Worm (Caenorhabditis elegans) whole organism, young adult: ENCODE measurements around the gene cyc-2.1.
A peak's percentile ranks its signal among the peaks of the same experiment; 100 is the strongest.

Experiments used
- B0261.1 ChIP-seq: sonication (generic microtip); optimal IDR thresholded peaks from 2 replicates; lab custom pipeline; 2016; ENCODE audit warnings: mild to moderate bottlenecking, missing genetic modification characterization, moderate library complexity, missing compliant biosample characterization
- C17E4.6 ChIP-seq: fragments of 200-800 bp; sonication (Bioruptor generic); IDR thresholded peaks from 2 replicates; pipeline ENCODE4 v1.3.6; 2022; ENCODE audit warnings: missing genetic modification reagents, missing genetic modification characterization, missing compliant biosample characterization
- D2030.7 ChIP-seq: fragments of 200-800 bp; sonication (Bioruptor generic); IDR thresholded peaks from 2 replicates; pipeline ENCODE4 v1.3.6; 2022; ENCODE audit warnings: missing genetic modification reagents, missing genetic modification characterization, missing compliant biosample characterization
- F37B4.10 ChIP-seq: fragments of 200-800 bp; sonication (Bioruptor generic); IDR thresholded peaks from 2 replicates; pipeline ENCODE4 v1.3.6; 2022; ENCODE audit warnings: missing genetic modification characterization, missing compliant biosample characterization
- F57A8.1 ChIP-seq: fragments of 200-800 bp; sonication (Bioruptor generic); optimal IDR thresholded peaks from 2 replicates; lab custom pipeline; 2018; ENCODE audit warnings: mild to moderate bottlenecking, missing genetic modification characterization, moderate library complexity, missing compliant biosample characterization
- K12H6.12 ChIP-seq: fragments of 200-800 bp; sonication (Bioruptor generic); optimal IDR thresholded peaks from 2 replicates; lab custom pipeline; 2018; ENCODE audit warnings: mild to moderate bottlenecking, missing genetic modification characterization, missing compliant biosample characterization
- Y56A3A.18 ChIP-seq: fragments of 200-800 bp; sonication (Bioruptor generic); IDR thresholded peaks from 2 replicates; pipeline ENCODE4 v1.3.6; 2022; ENCODE audit warnings: missing genetic modification reagents, missing genetic modification characterization, missing compliant biosample characterization
- Y79H2A.3 ChIP-seq: fragments of 200-800 bp; sonication (Bioruptor generic); conservative IDR thresholded peaks from 2 replicates; pipeline ENCODE4 v1.3.6; 2022; ENCODE audit warnings: missing genetic modification reagents, missing genetic modification characterization, missing compliant biosample characterization
- ZK185.1 ChIP-seq: sonication (generic microtip); optimal IDR thresholded peaks from 2 replicates; lab custom pipeline; 2016; ENCODE audit warnings: mild to moderate bottlenecking, missing genetic modification characterization, missing compliant biosample characterization; ENCODE audit not compliant: poor library complexity, severe bottlenecking
- akir-1 ChIP-seq: fragments of 200-800 bp; sonication (Bioruptor generic); optimal IDR thresholded peaks from 2 replicates; lab custom pipeline; 2018; ENCODE audit warnings: mild to moderate bottlenecking, missing genetic modification characterization, moderate library complexity, missing compliant biosample characterization
- athp-1 ChIP-seq: sonication (generic microtip); optimal IDR thresholded peaks from 2 replicates; lab custom pipeline; 2017; ENCODE audit warnings: mild to moderate bottlenecking, missing genetic modification characterization, missing compliant biosample characterization
- attf-5 ChIP-seq: fragments of 200-800 bp; sonication (Bioruptor generic); optimal IDR thresholded peaks from 2 replicates; lab custom pipeline; 2018; ENCODE audit warnings: mild to moderate bottlenecking, missing genetic modification characterization, missing compliant biosample characterization
- bed-2 ChIP-seq: fragments of 200-800 bp; sonication (Bioruptor generic); IDR thresholded peaks from 2 replicates; pipeline ENCODE4 v1.3.6; 2022; ENCODE audit warnings: missing genetic modification reagents, missing genetic modification characterization, missing compliant biosample characterization
- ccch-3 ChIP-seq: fragments of 200-800 bp; sonication (Bioruptor generic); optimal IDR thresholded peaks from 2 replicates; lab custom pipeline; 2018; ENCODE audit warnings: mild to moderate bottlenecking, missing genetic modification characterization, missing compliant biosample characterization
- cebp-2 ChIP-seq: fragments of 200-800 bp; sonication (Bioruptor generic); IDR thresholded peaks from 2 replicates; pipeline ENCODE4 v1.3.6; 2022; ENCODE audit warnings: missing genetic modification characterization, missing compliant biosample characterization
- ceh-100 ChIP-seq: fragments of 200-800 bp; sonication (Bioruptor generic); IDR thresholded peaks from 2 replicates; pipeline ENCODE4 v1.3.6; 2022; ENCODE audit warnings: missing genetic modification reagents, missing genetic modification characterization, missing compliant biosample characterization
- ceh-79 ChIP-seq: sonication (generic microtip); optimal IDR thresholded peaks from 2 replicates; lab custom pipeline; 2017; ENCODE audit warnings: mild to moderate bottlenecking, missing genetic modification characterization, missing compliant biosample characterization
- ceh-91 ChIP-seq: fragments of 200-800 bp; sonication (Bioruptor generic); IDR thresholded peaks from 2 replicates; pipeline ENCODE4 v1.3.6; 2022; ENCODE audit warnings: missing genetic modification reagents, missing genetic modification characterization, missing compliant biosample characterization
- dox-1 ChIP-seq: fragments of 200-800 bp; sonication (Bioruptor generic); IDR thresholded peaks from 2 replicates; pipeline ENCODE4 v1.3.6; 2022; ENCODE audit warnings: missing genetic modification reagents, missing genetic modification characterization, missing compliant biosample characterization
- egrh-3 ChIP-seq: fragments of 200-800 bp; sonication (Bioruptor generic); IDR thresholded peaks from 2 replicates; pipeline ENCODE4 v1.3.6; 2022; ENCODE audit warnings: missing genetic modification reagents, missing genetic modification characterization, missing compliant biosample characterization
- ets-4 ChIP-seq: fragments of 200-800 bp; sonication (Bioruptor generic); optimal IDR thresholded peaks from 2 replicates; lab custom pipeline; 2018; ENCODE audit warnings: mild to moderate bottlenecking, missing genetic modification characterization, missing compliant biosample characterization
- gei-17 ChIP-seq: fragments of 200-800 bp; sonication (Bioruptor generic); optimal IDR thresholded peaks from 2 replicates; lab custom pipeline; 2018; ENCODE audit warnings: mild to moderate bottlenecking, missing genetic modification characterization, missing compliant biosample characterization
- him-1 ChIP-seq: sonication (generic microtip); optimal IDR thresholded peaks from 2 replicates; lab custom pipeline; 2016; ENCODE audit warnings: missing genotype, missing genetic modification reagents, missing genetic modification characterization, missing compliant biosample characterization
- hlh-26 ChIP-seq: fragments of 200-800 bp; sonication (Bioruptor generic); conservative IDR thresholded peaks from 2 replicates; pipeline ENCODE4 v1.3.6; 2022; ENCODE audit warnings: missing genetic modification reagents, missing genetic modification characterization, missing compliant biosample characterization
- hmg-1.2 ChIP-seq: fragments of 200-800 bp; sonication (Bioruptor generic); IDR thresholded peaks from 2 replicates; pipeline ENCODE4 v1.3.6; 2022; ENCODE audit warnings: missing genetic modification reagents, missing genetic modification characterization, missing compliant biosample characterization
- hmg-20 ChIP-seq: fragments of 200-800 bp; sonication (Bioruptor generic); IDR thresholded peaks from 2 replicates; pipeline ENCODE4 v1.3.6; 2022; ENCODE audit warnings: missing genetic modification reagents, missing genetic modification characterization, missing compliant biosample characterization
- let-607 ChIP-seq, 2 experiments: fragments of 200-800 bp in 1 of 2; sonication (Bioruptor generic) in 1 of 2; sonication (generic microtip) in 1 of 2; optimal IDR thresholded peaks; 2 replicates each; lab custom pipeline; 2016 to 2018; ENCODE audit warnings: mild to moderate bottlenecking in 2 of 2, missing compliant biosample characterization in 2 of 2, missing genetic modification characterization in 2 of 2, moderate library complexity in 2 of 2, missing genotype in 1 of 2
- lin-40 ChIP-seq: sonication (generic microtip); optimal IDR thresholded peaks from 2 replicates; lab custom pipeline; 2016; ENCODE audit warnings: missing genetic modification characterization, mild to moderate bottlenecking, missing compliant biosample characterization, missing genotype, missing genetic modification reagents
- lin-54 ChIP-seq: fragments of 200-800 bp; sonication (Bioruptor generic); optimal IDR thresholded peaks from 2 replicates; lab custom pipeline; 2018; ENCODE audit warnings: mild to moderate bottlenecking, missing genetic modification characterization, missing compliant biosample characterization
- lsl-1 ChIP-seq: fragments of 200-800 bp; sonication (Bioruptor generic); optimal IDR thresholded peaks from 2 replicates; lab custom pipeline; 2018; ENCODE audit warnings: mild to moderate bottlenecking, missing genetic modification characterization, moderate library complexity, missing compliant biosample characterization
- madf-3 ChIP-seq: fragments of 200-800 bp; sonication (Bioruptor generic); IDR thresholded peaks from 2 replicates; pipeline ENCODE4 v1.3.6; 2022; ENCODE audit warnings: missing genetic modification reagents, missing genetic modification characterization, missing compliant biosample characterization
- madf-6 ChIP-seq: fragments of 200-800 bp; sonication (Bioruptor generic); IDR thresholded peaks from 2 replicates; pipeline ENCODE4 v1.3.6; 2022; ENCODE audit warnings: missing genetic modification reagents, missing genetic modification characterization, missing compliant biosample characterization
- madf-8 ChIP-seq: fragments of 200-800 bp; sonication (Bioruptor generic); conservative IDR thresholded peaks from 2 replicates; pipeline ENCODE4 v1.3.6; 2022; ENCODE audit warnings: missing genetic modification reagents, missing genetic modification characterization, missing compliant biosample characterization
- mcd-1 ChIP-seq: fragments of 200-800 bp; sonication (Bioruptor generic); IDR thresholded peaks from 2 replicates; pipeline ENCODE4 v1.3.6; 2022; ENCODE audit warnings: missing genetic modification reagents, missing genetic modification characterization, missing compliant biosample characterization
- mes-4 ChIP-seq: sonication (generic microtip); optimal IDR thresholded peaks from 2 replicates; lab custom pipeline; 2016; ENCODE audit warnings: missing genotype, missing genetic modification characterization, missing compliant biosample characterization
- mxl-1 ChIP-seq: sonication (generic microtip); optimal IDR thresholded peaks from 2 replicates; lab custom pipeline; 2016; ENCODE audit warnings: missing genetic modification characterization, missing compliant biosample characterization
- nfya-2 ChIP-seq: fragments of 200-800 bp; sonication (Bioruptor generic); IDR thresholded peaks from 2 replicates; pipeline ENCODE4 v1.3.6; 2022; ENCODE audit warnings: missing genetic modification reagents, missing genetic modification characterization, missing compliant biosample characterization
- nfyb-1 ChIP-seq: fragments of 200-800 bp; sonication (Bioruptor generic); IDR thresholded peaks from 2 replicates; pipeline ENCODE4 v1.3.6; 2022; ENCODE audit warnings: missing genetic modification reagents, missing genetic modification characterization, missing compliant biosample characterization
- nhr-80 ChIP-seq: sonication (generic microtip); optimal IDR thresholded peaks from 2 replicates; lab custom pipeline; 2016; ENCODE audit warnings: missing genetic modification characterization, missing compliant biosample characterization
- nhr-90 ChIP-seq: sonication (generic microtip); optimal IDR thresholded peaks from 2 replicates; lab custom pipeline; 2016; ENCODE audit warnings: missing genotype, mild to moderate bottlenecking, missing genetic modification characterization, missing compliant biosample characterization
- rcor-1 ChIP-seq: fragments of 200-800 bp; sonication (Bioruptor generic); IDR thresholded peaks from 2 replicates; pipeline ENCODE4 v1.3.6; 2022; ENCODE audit warnings: missing genetic modification reagents, missing genetic modification characterization, missing compliant biosample characterization
- rec-8 ChIP-seq, 2 experiments: sonication (generic microtip); optimal IDR thresholded peaks; 2 replicates each; lab custom pipeline; 2016; ENCODE audit warnings: mild to moderate bottlenecking in 2 of 2, missing genetic modification characterization in 2 of 2, missing genetic modification reagents in 2 of 2, missing genotype in 2 of 2, missing biosample characterization in 1 of 2, missing compliant biosample characterization in 1 of 2, moderate library complexity in 1 of 2
- repo-1 ChIP-seq: sonication (generic microtip); optimal IDR thresholded peaks from 2 replicates; lab custom pipeline; 2017; ENCODE audit warnings: mild to moderate bottlenecking, missing genetic modification characterization, missing compliant biosample characterization
- snpc-1.1 ChIP-seq: sonication (generic microtip); optimal IDR thresholded peaks from 2 replicates; lab custom pipeline; 2017; ENCODE audit warnings: missing genetic modification characterization, mild to moderate bottlenecking, missing compliant biosample characterization, antibody characterized with exemption, moderate library complexity, missing genotype, missing genetic modification reagents; ENCODE audit not compliant: insufficient read depth
- tbp1 ChIP-seq: fragments of 200-800 bp; sonication (Bioruptor generic); optimal IDR thresholded peaks from 2 replicates; lab custom pipeline; 2018; ENCODE audit warnings: mild to moderate bottlenecking, missing genetic modification characterization, missing compliant biosample characterization
- tbx-9 ChIP-seq: sonication (generic microtip); optimal IDR thresholded peaks from 2 replicates; lab custom pipeline; 2016; ENCODE audit warnings: borderline replicate concordance, missing genetic modification characterization, inconsistent platforms, missing compliant biosample characterization
- unc-62 ChIP-seq: fragments of 150-350 bp; optimal IDR thresholded peaks from 2 replicates; lab custom pipeline; 2014; ENCODE audit warnings: missing biosample characterization, missing genetic modification reagents, missing genetic modification characterization
- ztf-18 ChIP-seq: sonication (generic microtip); optimal IDR thresholded peaks from 2 replicates; lab custom pipeline; 2016; ENCODE audit warnings: missing genotype, mild to moderate bottlenecking, missing genetic modification characterization, missing compliant biosample characterization
- ztf-6 ChIP-seq: fragments of 200-800 bp; sonication (Bioruptor generic); IDR thresholded peaks from 2 replicates; pipeline ENCODE4 v1.3.6; 2022; ENCODE audit warnings: missing genetic modification reagents, missing genetic modification characterization, missing compliant biosample characterization

The cyc-2.1 gene

ce11 chrIV:4745422-4745821 is 3.4 kb downstream of the cyc-2.1 start, which contains the start of gene timm-17B.1:
TSS of gene timm-17B.1 (minus strand) at chrIV:4745492.
- TF ChIP-seq nfyb-1 (GFP tag; lab: Robert Waterston, UW): 0 out of 2 replicates have a peak, but pooled peaks have one; percentile 68
- TF ChIP-seq ccch-3 (GFP tag; lab: Kevin White, UChicago): no peak
- TF ChIP-seq hmg-20 (GFP tag; lab: Robert Waterston, UW): peak; percentile 34; the same call in 1 of the 2 replicates
- TF ChIP-seq nfya-2: no peak
- TF ChIP-seq ceh-100 (GFP tag; lab: Robert Waterston, UW): peak; percentile 39; the same call in 1 of the 2 replicates
- TF ChIP-seq tbp1: peak; percentile 9
- TF ChIP-seq mcd-1 (GFP tag; lab: Robert Waterston, UW): peak; percentile 88
- TF ChIP-seq let-607 (tag; optimal IDR thresholded peaks at IDR 0.05; lab: Kevin White, UChicago): peak in 1 of 2 experiments; percentile 14
- TF ChIP-seq lsl-1: peak; percentile 54
- peak; percentile 30; the same call in 1 of the 2 replicates for TF ChIP-seq madf-6
- no peak for TF ChIP-seq mes-4 (tag; lab: Kevin White, UChicago)
- peak; percentile 58 for TF ChIP-seq snpc-1.1
- TF ChIP-seq ceh-79 (tag; lab: Kevin White, UChicago): no peak
- peak; percentile 67 for TF ChIP-seq lin-54 (GFP tag; lab: Kevin White, UChicago)
- peak; percentile 97 for TF ChIP-seq ztf-18 (tag; lab: Kevin White, UChicago)
- TF ChIP-seq ztf-6: no peak
- TF ChIP-seq C17E4.6 (GFP tag; lab: Robert Waterston, UW): no peak
- TF ChIP-seq D2030.7 (GFP tag; lab: Robert Waterston, UW): no peak
- TF ChIP-seq Y79H2A.3: no peak
- peak; percentile 51 for TF ChIP-seq him-1 (tag; lab: Kevin White, UChicago)
- no peak for TF ChIP-seq akir-1 (GFP tag; lab: Kevin White, UChicago)
- peak; percentile 67 for TF ChIP-seq lin-40 (tag; lab: Kevin White, UChicago)
- peak; percentile 63; the same call in 1 of the 2 replicates for TF ChIP-seq rcor-1 (GFP tag; lab: Robert Waterston, UW)
- peak; percentile 10; the same call in 1 of the 2 replicates for TF ChIP-seq madf-8 (GFP tag; lab: Robert Waterston, UW)
- peak; percentile 49 for TF ChIP-seq ZK185.1 (tag; lab: Kevin White, UChicago)
- no peak for TF ChIP-seq gei-17
- TF ChIP-seq athp-1 (tag; lab: Kevin White, UChicago): no peak
- peak; percentile 29; the same call in 1 of the 2 replicates for TF ChIP-seq Y56A3A.18 (GFP tag; lab: Robert Waterston, UW)
- no peak for TF ChIP-seq repo-1 (tag; lab: Kevin White, UChicago)
- TF ChIP-seq mxl-1 (tag; lab: Kevin White, UChicago): no peak
- no peak for TF ChIP-seq tbx-9 (tag; lab: Kevin White, UChicago)
- TF ChIP-seq F57A8.1 (GFP tag; lab: Kevin White, UChicago): no peak
- no peak for TF ChIP-seq K12H6.12 (tag; lab: Kevin White, UChicago)
- no peak for TF ChIP-seq F37B4.10 (GFP tag; lab: Robert Waterston, UW)
- no peak for TF ChIP-seq cebp-2
- TF ChIP-seq rec-8 (tag; optimal IDR thresholded peaks at IDR 0.05; lab: Kevin White, UChicago): no peak
- no peak for TF ChIP-seq egrh-3 (GFP tag; lab: Robert Waterston, UW)
- no peak for TF ChIP-seq hlh-26 (GFP tag; lab: Robert Waterston, UW)
- TF ChIP-seq unc-62 (GFP tag; lab: Kevin White, UChicago): no peak
- TF ChIP-seq attf-5 (GFP tag; lab: Kevin White, UChicago): peak; percentile 17
- TF ChIP-seq madf-3 (GFP tag; lab: Robert Waterston, UW): no peak
- TF ChIP-seq nhr-90 (tag; lab: Kevin White, UChicago): no peak
- peak; percentile 41 for TF ChIP-seq hmg-1.2 (GFP tag; lab: Robert Waterston, UW)
- no peak for TF ChIP-seq ets-4
- TF ChIP-seq dox-1 (GFP tag; lab: Robert Waterston, UW): peak; percentile 68
- TF ChIP-seq nhr-80 (tag; lab: Kevin White, UChicago): peak; percentile 8
- TF ChIP-seq B0261.1 (tag; lab: Kevin White, UChicago): no peak
- TF ChIP-seq ceh-91 (GFP tag; lab: Robert Waterston, UW): no peak
- no peak for TF ChIP-seq bed-2 (GFP tag; lab: Robert Waterston, UW)
